Fruit fly (Drosophila melanogaster) whole organism, prepupa: Measurements from ENCODE around the gene CG14253.
A peak's percentile ranks its signal among the peaks of the same experiment; 100 is the strongest.

Source experiments
- CG10631 ChIP-seq: fragments of 200-800 bp; sonication (Bioruptor generic); optimal IDR thresholded peaks from 2 replicates; lab custom pipeline; 2016; ENCODE audit warnings: missing biosample characterization, missing genetic modification characterization
- CG11294 ChIP-seq: fragments of 200-800 bp; sonication (Bioruptor generic); IDR thresholded peaks from 2 replicates; pipeline ENCODE4 v1.3.6; 2022; ENCODE audit warnings: missing biosample characterization, missing genetic modification characterization
- CG11762 ChIP-seq: fragments of 200-800 bp; sonication (Bioruptor generic); optimal IDR thresholded peaks from 3 replicates; lab custom pipeline; 2016; ENCODE audit warnings: missing biosample characterization, missing genetic modification characterization; ENCODE audit not compliant: insufficient read depth
- CG11902 ChIP-seq: fragments of 200-800 bp; sonication (Bioruptor generic); optimal IDR thresholded peaks from 3 replicates; lab custom pipeline; 2016; ENCODE audit warnings: missing biosample characterization, missing genetic modification characterization
- CG15336 ChIP-seq: fragments of 200-800 bp; sonication (Bioruptor generic); IDR thresholded peaks from 2 replicates; pipeline ENCODE4 v1.3.6; 2022; ENCODE audit warnings: missing biosample characterization, missing genetic modification characterization
- CG1621 ChIP-seq: fragments of 200-800 bp; sonication (Bioruptor generic); optimal IDR thresholded peaks from 3 replicates; lab custom pipeline; 2018; ENCODE audit warnings: missing biosample characterization, mild to moderate bottlenecking, missing genetic modification characterization
- CG16779 ChIP-seq: fragments of 200-800 bp; sonication (Bioruptor generic); optimal IDR thresholded peaks from 3 replicates; lab custom pipeline; 2017; ENCODE audit warnings: missing biosample characterization, mild to moderate bottlenecking, missing genetic modification characterization
- CG3032 ChIP-seq: fragments of 200-800 bp; optimal IDR thresholded peaks from 2 replicates; lab custom pipeline; 2019; ENCODE audit warnings: missing biosample characterization, mild to moderate bottlenecking, missing genetic modification characterization, moderate library complexity
- CG31627 ChIP-seq: fragments of 200-800 bp; sonication (Bioruptor generic); optimal IDR thresholded peaks from 3 replicates; lab custom pipeline; 2016; ENCODE audit warnings: missing biosample characterization, missing genetic modification characterization
- CG32006 ChIP-seq: fragments of 200-800 bp; sonication (Bioruptor generic); optimal IDR thresholded peaks from 3 replicates; lab custom pipeline; 2017; ENCODE audit warnings: missing biosample characterization, mild to moderate bottlenecking, missing genetic modification characterization
- CG34406 ChIP-seq: fragments of 200-800 bp; sonication (Bioruptor generic); optimal IDR thresholded peaks from 3 replicates; lab custom pipeline; 2016; ENCODE audit warnings: missing biosample characterization, missing genetic modification characterization
- CG3919 ChIP-seq: fragments of 200-800 bp; sonication (Bioruptor generic); optimal IDR thresholded peaks from 3 replicates; lab custom pipeline; 2016; ENCODE audit warnings: missing biosample characterization, missing genetic modification characterization
- CG4318 ChIP-seq: fragments of 200-800 bp; sonication (Bioruptor generic); optimal IDR thresholded peaks from 3 replicates; lab custom pipeline; 2017; ENCODE audit warnings: missing biosample characterization, mild to moderate bottlenecking, missing genetic modification characterization
- CG6792 ChIP-seq: fragments of 200-800 bp; sonication (Bioruptor generic); optimal IDR thresholded peaks from 3 replicates; lab custom pipeline; 2016; ENCODE audit warnings: missing biosample characterization, missing genetic modification characterization
- CG6808 ChIP-seq: fragments of 200-800 bp; sonication (Bioruptor generic); optimal IDR thresholded peaks from 3 replicates; lab custom pipeline; 2017; ENCODE audit warnings: missing biosample characterization, missing genetic modification characterization, mild to moderate bottlenecking, moderate library complexity, missing genetic modification reagents
- CG6854 ChIP-seq: fragments of 200-800 bp; sonication (Bioruptor generic); optimal IDR thresholded peaks from 2 replicates; lab custom pipeline; 2017; ENCODE audit warnings: missing biosample characterization, mild to moderate bottlenecking, missing genetic modification characterization
- CG7368 ChIP-seq: fragments of 200-800 bp; sonication (Bioruptor generic); optimal IDR thresholded peaks from 3 replicates; lab custom pipeline; 2016; ENCODE audit warnings: missing biosample characterization, missing genetic modification characterization
- CG8119 ChIP-seq: fragments of 200-800 bp; sonication (Bioruptor generic); IDR thresholded peaks from 3 replicates; pipeline ENCODE4 v1.3.6; 2022; ENCODE audit warnings: missing biosample characterization, missing genetic modification characterization
- CG8319 ChIP-seq: fragments of 200-800 bp; sonication (Bioruptor generic); optimal IDR thresholded peaks from 3 replicates; lab custom pipeline; 2016; ENCODE audit warnings: missing biosample characterization, missing genetic modification characterization
- CG8632 ChIP-seq: fragments of 200-800 bp; sonication (Bioruptor generic); optimal IDR thresholded peaks from 3 replicates; lab custom pipeline; 2016; ENCODE audit warnings: missing biosample characterization, missing genetic modification characterization
- CG9139 ChIP-seq: fragments of 200-800 bp; sonication (Bioruptor generic); optimal IDR thresholded peaks from 3 replicates; lab custom pipeline; 2017; ENCODE audit warnings: missing biosample characterization, mild to moderate bottlenecking, missing genetic modification characterization
- Eip75B ChIP-seq: fragments of 200-800 bp; sonication (Bioruptor generic); optimal IDR thresholded peaks from 3 replicates; lab custom pipeline; 2016; ENCODE audit warnings: missing biosample characterization, missing genetic modification characterization
- Eip78C ChIP-seq: fragments of 200-800 bp; sonication (Bioruptor generic); peaks from one replicate; lab custom pipeline; 2016; ENCODE audit warnings: missing biosample characterization, missing genetic modification characterization
- Eip93F ChIP-seq: fragments of 200-800 bp; sonication (Bioruptor generic); optimal IDR thresholded peaks from 2 replicates; lab custom pipeline; 2016; ENCODE audit warnings: missing biosample characterization, mild to moderate bottlenecking, missing genetic modification characterization
- Ets21C ChIP-seq: fragments of 200-800 bp; sonication (Bioruptor generic); optimal IDR thresholded peaks from 3 replicates; lab custom pipeline; 2016; ENCODE audit warnings: missing biosample characterization, missing genetic modification characterization
- Ets96B ChIP-seq: fragments of 200-800 bp; optimal IDR thresholded peaks from 2 replicates; lab custom pipeline; 2019; ENCODE audit warnings: missing biosample characterization, mild to moderate bottlenecking, missing genetic modification characterization, moderate library complexity
- Gug ChIP-seq: fragments of 200-800 bp; sonication (Bioruptor generic); IDR thresholded peaks from 2 replicates; pipeline ENCODE4 v1.3.6; 2022; ENCODE audit warnings: missing biosample characterization, missing genetic modification characterization
- Hr38 ChIP-seq: sonication (Bioruptor generic); optimal IDR thresholded peaks from 2 replicates; lab custom pipeline; 2016; ENCODE audit warnings: missing biosample characterization, missing genetic modification characterization
- Hr39 ChIP-seq: fragments of 200-800 bp; sonication (Bioruptor generic); optimal IDR thresholded peaks from 2 replicates; lab custom pipeline; 2016; ENCODE audit warnings: missing biosample characterization, missing genetic modification characterization
- Hr4 ChIP-seq: fragments of 200-800 bp; sonication (Bioruptor generic); optimal IDR thresholded peaks from 3 replicates; lab custom pipeline; 2016; ENCODE audit warnings: missing biosample characterization, missing genetic modification characterization
- Lpt ChIP-seq: fragments of 200-800 bp; sonication (Bioruptor generic); optimal IDR thresholded peaks from 3 replicates; lab custom pipeline; 2016; ENCODE audit warnings: missing biosample characterization, missing genetic modification characterization
- Smox ChIP-seq: fragments of 200-800 bp; sonication (Bioruptor generic); optimal IDR thresholded peaks from 3 replicates; lab custom pipeline; 2016; ENCODE audit warnings: missing biosample characterization, missing genetic modification characterization
- Sox14 ChIP-seq: fragments of 200-800 bp; sonication (Bioruptor generic); optimal IDR thresholded peaks from 3 replicates; lab custom pipeline; 2016; ENCODE audit warnings: missing biosample characterization, missing genetic modification characterization
- achi ChIP-seq: fragments of 200-800 bp; sonication (Bioruptor generic); optimal IDR thresholded peaks from 3 replicates; lab custom pipeline; 2016; ENCODE audit warnings: missing biosample characterization, missing genetic modification characterization
- acj6 ChIP-seq: fragments of 200-800 bp; sonication (Bioruptor generic); optimal IDR thresholded peaks from 3 replicates; lab custom pipeline; 2016; ENCODE audit warnings: missing biosample characterization, missing genetic modification characterization
- cyc ChIP-seq: fragments of 200-800 bp; sonication (Bioruptor generic); optimal IDR thresholded peaks from 3 replicates; lab custom pipeline; 2016; ENCODE audit warnings: missing biosample characterization, missing genetic modification characterization
- eg ChIP-seq: fragments of 200-800 bp; sonication (Bioruptor generic); IDR thresholded peaks from 3 replicates; pipeline ENCODE4 v1.3.6; 2022; ENCODE audit warnings: missing biosample characterization, missing genetic modification characterization
- esn ChIP-seq: fragments of 200-800 bp; sonication (Bioruptor generic); optimal IDR thresholded peaks from 2 replicates; lab custom pipeline; 2016; ENCODE audit warnings: missing biosample characterization, mild to moderate bottlenecking, missing genetic modification characterization, moderate library complexity
- fd59A ChIP-seq: fragments of 200-800 bp; sonication (Bioruptor generic); optimal IDR thresholded peaks from 2 replicates; lab custom pipeline; 2017; ENCODE audit warnings: missing biosample characterization, mild to moderate bottlenecking, missing genetic modification characterization, missing genetic modification reagents
- fkh ChIP-seq: fragments of 200-800 bp; sonication (Bioruptor generic); optimal IDR thresholded peaks from 3 replicates; lab custom pipeline; 2017; ENCODE audit warnings: missing biosample characterization, mild to moderate bottlenecking, missing genetic modification characterization, moderate library complexity
- lz ChIP-seq: fragments of 200-800 bp; sonication (Bioruptor generic); optimal IDR thresholded peaks from 3 replicates; lab custom pipeline; 2016; ENCODE audit warnings: missing biosample characterization, missing genetic modification characterization
- pdm3 ChIP-seq: fragments of 200-800 bp; sonication (Bioruptor generic); optimal IDR thresholded peaks from 3 replicates; lab custom pipeline; 2016; ENCODE audit warnings: missing biosample characterization, missing genetic modification characterization
- salr ChIP-seq, 2 experiments: fragments of 200-800 bp; sonication (Bioruptor generic); optimal IDR thresholded peaks; 3 replicates each; lab custom pipeline; 2016 to 2018; ENCODE audit warnings: missing biosample characterization in 2 of 2, missing genetic modification characterization in 2 of 2, mild to moderate bottlenecking in 1 of 2
- spab ChIP-seq: fragments of 200-800 bp; sonication (Bioruptor generic); optimal IDR thresholded peaks from 2 replicates; lab custom pipeline; 2017; ENCODE audit warnings: missing biosample characterization, mild to moderate bottlenecking, missing genetic modification characterization, missing genetic modification reagents
- ss ChIP-seq, 2 experiments: fragments of 200-800 bp; sonication (Bioruptor generic); optimal IDR thresholded peaks; 2 replicates in 1 of 2; 3 replicates in 1 of 2; lab custom pipeline; 2017 to 2018; ENCODE audit warnings: mild to moderate bottlenecking in 2 of 2, missing biosample characterization in 2 of 2, missing genetic modification characterization in 2 of 2, moderate library complexity in 1 of 2
- topi ChIP-seq: fragments of 200-800 bp; sonication (Bioruptor generic); optimal IDR thresholded peaks from 3 replicates; lab custom pipeline; 2016; ENCODE audit warnings: missing biosample characterization, missing genetic modification characterization

CG14253 gene

DNA sequence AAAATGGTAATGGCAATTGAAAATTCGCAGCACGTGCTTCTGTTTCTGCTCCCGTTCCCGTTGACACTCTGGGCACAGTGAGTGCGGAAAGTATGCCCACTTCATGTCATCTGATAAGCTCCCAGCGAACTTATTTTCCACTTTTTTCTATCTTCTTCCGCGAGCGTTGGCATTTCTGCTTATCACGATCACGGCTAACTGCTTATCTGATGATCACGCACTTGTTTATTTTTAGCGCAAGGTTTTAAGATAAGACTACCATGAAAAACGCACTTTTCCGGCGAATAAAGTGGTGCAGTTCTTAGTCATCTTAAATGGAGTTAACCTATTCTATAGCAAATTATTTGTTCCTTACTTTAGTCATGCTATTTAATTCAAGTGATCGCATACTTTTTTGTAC, 40.9 kb upstream of the CG14253 start (continued):
- peak; percentile 40 for TF ChIP-seq esn (GFP tag; lab: Kevin White, UChicago)
- peak; percentile 62 for TF ChIP-seq Hr39
- peak; percentile 55 for TF ChIP-seq Sox14 (GFP tag; lab: Kevin White, UChicago)
- peak; percentile 11 for TF ChIP-seq Ets96B (tag; lab: Kevin White, UChicago)
- no peak for TF ChIP-seq CG16779 (tag; lab: Kevin White, UChicago)
- peak in 1 of 2 experiments; percentile 51 for TF ChIP-seq salr (GFP tag; optimal IDR thresholded peaks at IDR 0.05; lab: Kevin White, UChicago)
- no peak for TF ChIP-seq Gug

DNA sequence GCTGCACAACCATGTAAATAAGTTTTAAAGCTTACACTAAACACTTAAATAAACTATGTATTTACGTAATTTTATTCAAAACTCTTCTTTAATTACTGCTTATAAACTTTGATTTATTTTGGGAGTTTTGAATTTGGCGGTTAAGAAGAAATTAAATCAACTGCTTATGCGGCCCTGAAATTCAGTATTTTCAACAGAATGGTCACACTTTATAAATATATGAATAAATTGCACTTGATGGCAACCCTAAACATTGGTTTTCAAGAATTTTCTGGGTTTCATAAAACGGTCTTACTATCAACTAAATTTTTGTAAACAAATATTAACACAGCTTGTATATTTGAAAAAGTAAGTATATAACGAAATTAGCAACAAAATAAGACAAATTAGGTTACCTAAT, 33.1 kb upstream of the CG14253 start, which contains the start of gene CG14252:
Gene CG14252 (plus strand): TSS at position 302 of the 400 bp plus-strand sequence.
- TF ChIP-seq Eip78C (GFP tag; lab: Kevin White, UChicago) (peak; percentile 70), ss (GFP tag; optimal IDR thresholded peaks at IDR 0.05; lab: Kevin White, UChicago) (no peak), topi (peak; percentile 4), Sox14 (GFP tag; lab: Kevin White, UChicago) (peak; percentile 3), CG11902 (GFP tag; lab: Kevin White, UChicago) (no peak), acj6 (GFP tag; lab: Kevin White, UChicago) (no peak), CG15336 (GFP tag; lab: Robert Waterston, UW) (no peak), fkh (GFP tag; lab: Kevin White, UChicago) (peak; percentile 96), CG6792 (no peak), Ets21C (GFP tag; lab: Kevin White, UChicago) (no peak), esn (GFP tag; lab: Kevin White, UChicago) (peak; percentile 3), CG11762 (GFP tag; lab: Kevin White, UChicago) (no peak)
- TF ChIP-seq, all 60 proteins: peak for 5

DNA sequence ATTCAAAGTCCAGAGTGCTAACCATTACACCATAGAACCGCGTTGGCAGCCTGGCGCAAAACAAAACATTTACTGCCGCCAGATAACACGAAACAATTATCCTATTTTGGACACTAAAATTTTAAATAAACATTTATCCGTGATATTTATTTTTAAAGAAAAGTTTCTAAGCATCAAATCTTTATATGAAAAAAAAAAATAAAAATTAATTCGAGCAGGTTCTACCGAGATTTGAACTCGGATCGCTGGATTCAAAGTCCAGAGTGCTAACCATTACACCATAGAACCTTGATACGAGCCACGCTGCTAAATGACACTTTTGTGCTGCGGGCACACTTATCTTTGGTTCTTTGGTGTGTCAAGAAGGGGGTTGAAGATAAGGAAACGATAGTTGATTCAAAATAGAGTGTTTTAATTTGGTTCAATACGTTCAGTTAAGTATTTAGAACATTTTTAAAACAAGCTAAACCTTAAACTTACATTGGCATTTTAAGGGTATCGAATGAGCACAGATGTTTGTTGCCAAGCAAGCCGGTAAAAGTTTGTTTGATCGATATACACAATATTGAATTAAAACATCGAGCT, 31.0 kb upstream of the CG14253 start, which contains the start of gene Spag1:
Gene Spag1 (plus strand): TSS at position 535 of the 585 bp plus-strand sequence.
- TF ChIP-seq CG6808 (GFP tag; lab: Kevin White, UChicago) (peak; percentile 71), Lpt (no peak), pdm3 (GFP tag; lab: Kevin White, UChicago) (no peak), Hr38 (GFP tag; lab: Kevin White, UChicago) (no peak), Hr4 (GFP tag; lab: Kevin White, UChicago) (no peak), CG3032 (tag; lab: Kevin White, UChicago) (no peak), Smox (no peak), CG11902 (GFP tag; lab: Kevin White, UChicago) (no peak), spab (GFP tag; lab: Kevin White, UChicago) (peak; percentile 0), achi (GFP tag; lab: Kevin White, UChicago) (no peak), CG9139 (GFP tag; lab: Kevin White, UChicago) (peak; percentile 76), CG8319 (no peak), cyc (GFP tag; lab: Kevin White, UChicago) (no peak), acj6 (GFP tag; lab: Kevin White, UChicago) (no peak), CG8119 (GFP tag; lab: Robert Waterston, UW) (no peak), CG6854 (GFP tag; lab: Kevin White, UChicago) (peak; percentile 86), eg (GFP tag; lab: Robert Waterston, UW) (no peak), CG7368 (GFP tag; lab: Kevin White, UChicago) (no peak), CG11762 (GFP tag; lab: Kevin White, UChicago) (no peak), Sox14 (GFP tag; lab: Kevin White, UChicago) (peak; percentile 2), Ets21C (GFP tag; lab: Kevin White, UChicago) (no peak), CG8632 (GFP tag; lab: Kevin White, UChicago) (no peak), CG1621 (no peak), salr (GFP tag; optimal IDR thresholded peaks at IDR 0.05; lab: Kevin White, UChicago) (no peak), CG3919 (GFP tag; lab: Kevin White, UChicago) (no peak), fd59A (GFP tag; lab: Kevin White, UChicago) (no peak), Eip75B (GFP tag; lab: Kevin White, UChicago) (no peak), CG32006 (GFP tag; lab: Kevin White, UChicago) (no peak), CG4318 (GFP tag; lab: Kevin White, UChicago) (no peak), Eip93F (GFP tag; lab: Kevin White, UChicago) (peak; percentile 70), lz (GFP tag; lab: Kevin White, UChicago) (no peak), CG10631 (no peak), CG31627 (no peak), Ets96B (tag; lab: Kevin White, UChicago) (no peak), CG34406 (no peak), CG11294 (GFP tag; lab: Robert Waterston, UW) (no peak), Eip78C (GFP tag; lab: Kevin White, UChicago) (peak; percentile 86), Hr39 (no peak), Gug (no peak)
